Fruit fly (Drosophila melanogaster) whole organism, embryonic: ENCODE results near the gene Ripalpha.

ENCODE experiments used
- Ada2b ChIP-seq: fragments of 200-800 bp; sonication (Bioruptor generic); IDR thresholded peaks from 2 replicates; pipeline ENCODE4 v1.3.6; 2022; ENCODE audit warnings: missing biosample characterization, missing genetic modification characterization
- B-H1 ChIP-seq: fragments of 200-800 bp; sonication (Bioruptor generic); IDR thresholded peaks from 3 replicates; pipeline ENCODE4 v1.3.6; 2022; ENCODE audit warnings: missing biosample characterization, missing genetic modification characterization
- Blimp-1 ChIP-seq: fragments of 200-800 bp; sonication (Bioruptor generic); optimal IDR thresholded peaks from 3 replicates; lab custom pipeline; 2018; ENCODE audit warnings: missing biosample characterization, missing genetic modification characterization, mild to moderate bottlenecking, moderate library complexity, missing genetic modification reagents
- C15 ChIP-seq: fragments of 200-800 bp; sonication (Bioruptor generic); IDR thresholded peaks from 3 replicates; pipeline ENCODE4 v1.3.6; 2022; ENCODE audit warnings: missing biosample characterization, missing genetic modification characterization
- CG11085 ChIP-seq: fragments of 200-800 bp; sonication (Bioruptor generic); IDR thresholded peaks from 2 replicates; pipeline ENCODE4 v1.3.6; 2022; ENCODE audit warnings: missing biosample characterization, missing genetic modification characterization
- CG13424 ChIP-seq: fragments of 200-800 bp; sonication (Bioruptor generic); optimal IDR thresholded peaks from 2 replicates; lab custom pipeline; 2019; ENCODE audit warnings: missing biosample characterization, mild to moderate bottlenecking, missing genetic modification characterization, moderate library complexity
- CG14710 ChIP-seq: fragments of 200-800 bp; sonication (Bioruptor generic); optimal IDR thresholded peaks from 3 replicates; lab custom pipeline; 2019; ENCODE audit warnings: missing biosample characterization, mild to moderate bottlenecking, missing genetic modification characterization, moderate library complexity
- CG15514 ChIP-seq: fragments of 200-800 bp; sonication (Bioruptor generic); optimal IDR thresholded peaks from 3 replicates; lab custom pipeline; 2017; ENCODE audit warnings: missing biosample characterization, missing genetic modification characterization, mild to moderate bottlenecking, moderate library complexity, missing genetic modification reagents
- CG17361 ChIP-seq: fragments of 200-800 bp; sonication (Bioruptor generic); IDR thresholded peaks from 3 replicates; pipeline ENCODE4 v1.3.6; 2022; ENCODE audit warnings: missing biosample characterization, missing genetic modification characterization
- CG17568 ChIP-seq: fragments of 200-800 bp; sonication (Bioruptor generic); optimal IDR thresholded peaks from 2 replicates; lab custom pipeline; 2018; ENCODE audit warnings: missing biosample characterization, mild to moderate bottlenecking, missing genetic modification characterization, moderate library complexity
- CG32772 ChIP-seq: fragments of 200-800 bp; sonication (Bioruptor generic); IDR thresholded peaks from 2 replicates; pipeline ENCODE4 v1.3.6; 2022; ENCODE audit warnings: missing biosample characterization, missing genetic modification characterization
- CG4617 ChIP-seq: fragments of 200-800 bp; sonication (Bioruptor generic); optimal IDR thresholded peaks from 3 replicates; lab custom pipeline; 2016; ENCODE audit warnings: missing biosample characterization, missing genetic modification characterization, borderline replicate concordance
- CG4707 ChIP-seq: fragments of 200-800 bp; sonication (Bioruptor generic); optimal IDR thresholded peaks from 2 replicates; lab custom pipeline; 2018; ENCODE audit warnings: missing biosample characterization, mild to moderate bottlenecking, missing genetic modification characterization, moderate library complexity
- CG6791 ChIP-seq: fragments of 200-800 bp; sonication (Bioruptor generic); IDR thresholded peaks from 3 replicates; pipeline ENCODE4 v1.3.6; 2022; ENCODE audit warnings: missing biosample characterization, missing genetic modification characterization; ENCODE audit not compliant: partially characterized antibody
- CG7839 ChIP-seq: fragments of 200-800 bp; sonication (Bioruptor generic); optimal IDR thresholded peaks from 3 replicates; lab custom pipeline; 2018; ENCODE audit warnings: missing biosample characterization, mild to moderate bottlenecking, missing genetic modification characterization, moderate library complexity
- CG7963 ChIP-seq: fragments of 200-800 bp; sonication (Bioruptor generic); IDR thresholded peaks from 3 replicates; pipeline ENCODE4 v1.3.6; 2022; ENCODE audit warnings: missing biosample characterization, missing genetic modification characterization; ENCODE audit not compliant: partially characterized antibody
- CG8388 ChIP-seq: fragments of 200-800 bp; sonication (Bioruptor generic); optimal IDR thresholded peaks from 2 replicates; lab custom pipeline; 2019; ENCODE audit warnings: missing biosample characterization, mild to moderate bottlenecking, missing genetic modification characterization, moderate library complexity
- CG9797 ChIP-seq: fragments of 200-800 bp; sonication (Bioruptor generic); optimal IDR thresholded peaks from 3 replicates; lab custom pipeline; 2018; ENCODE audit warnings: missing biosample characterization, mild to moderate bottlenecking, missing genetic modification characterization
- CTCF ChIP-seq: fragments of 200-800 bp; sonication (Bioruptor generic); optimal IDR thresholded peaks from 2 replicates; lab custom pipeline; 2017; ENCODE audit warnings: missing biosample characterization, mild to moderate bottlenecking, missing genetic modification characterization, moderate library complexity
- Chrac-16 ChIP-seq: fragments of 200-800 bp; sonication (Bioruptor generic); optimal IDR thresholded peaks from 3 replicates; lab custom pipeline; 2016; ENCODE audit warnings: missing biosample characterization, missing genetic modification characterization
- Dip3 ChIP-seq: fragments of 200-800 bp; sonication (Bioruptor generic); optimal IDR thresholded peaks from 3 replicates; lab custom pipeline; 2016; ENCODE audit warnings: missing biosample characterization, missing genetic modification characterization
- Ets65A ChIP-seq: fragments of 200-800 bp; sonication (Bioruptor generic); peaks from one replicate; lab custom pipeline; 2016; ENCODE audit warnings: missing biosample characterization, missing genetic modification characterization
- Fer1 ChIP-seq: fragments of 200-800 bp; sonication (Bioruptor generic); optimal IDR thresholded peaks from 2 replicates; lab custom pipeline; 2017; ENCODE audit warnings: missing biosample characterization, mild to moderate bottlenecking, missing genetic modification characterization
- HLH4C ChIP-seq: fragments of 200-800 bp; sonication (Bioruptor generic); IDR thresholded peaks from 3 replicates; pipeline ENCODE4 v1.3.6; 2022; ENCODE audit warnings: missing biosample characterization, missing genetic modification characterization; ENCODE audit not compliant: partially characterized antibody
- HLH54F ChIP-seq: fragments of 200-800 bp; sonication (Bioruptor generic); optimal IDR thresholded peaks from 3 replicates; lab custom pipeline; 2016; ENCODE audit warnings: missing biosample characterization, missing genetic modification characterization
- Hmr ChIP-seq: fragments of 200-800 bp; sonication (Bioruptor generic); optimal IDR thresholded peaks from 3 replicates; lab custom pipeline; 2017; ENCODE audit warnings: mild to moderate bottlenecking, missing biosample characterization, missing genetic modification reagents, missing genetic modification characterization
- Hr3 ChIP-seq: fragments of 200-800 bp; sonication (Bioruptor generic); optimal IDR thresholded peaks from 3 replicates; lab custom pipeline; 2016; ENCODE audit warnings: missing biosample characterization, missing genetic modification characterization
- Rx ChIP-seq: fragments of 200-800 bp; sonication (Bioruptor generic); IDR thresholded peaks from 2 replicates; pipeline ENCODE4 v1.3.6; 2022; ENCODE audit warnings: missing biosample characterization, missing genetic modification characterization
- Spps ChIP-seq: fragments of 200-800 bp; sonication (Bioruptor generic); optimal IDR thresholded peaks from 2 replicates; lab custom pipeline; 2018; ENCODE audit warnings: missing biosample characterization, mild to moderate bottlenecking, missing genetic modification characterization
- Xbp1 ChIP-seq: fragments of 200-800 bp; sonication (Bioruptor generic); optimal IDR thresholded peaks from 3 replicates; lab custom pipeline; 2016; ENCODE audit warnings: missing biosample characterization, mild to moderate bottlenecking, missing genetic modification characterization
- chif ChIP-seq, 2 experiments: fragments of 200-800 bp; sonication (Bioruptor generic); optimal IDR thresholded peaks; 3 replicates each; lab custom pipeline; 2016; ENCODE audit warnings: missing biosample characterization in 2 of 2, missing genetic modification characterization in 2 of 2
- chn ChIP-seq: fragments of 200-800 bp; sonication (Bioruptor generic); optimal IDR thresholded peaks from 2 replicates; lab custom pipeline; 2016; ENCODE audit warnings: missing biosample characterization, missing genetic modification characterization
- disco-r ChIP-seq: fragments of 200-800 bp; sonication (Bioruptor generic); optimal IDR thresholded peaks from 2 replicates; lab custom pipeline; 2016; ENCODE audit warnings: missing biosample characterization, missing genetic modification characterization
- exex ChIP-seq: fragments of 200-800 bp; sonication (Bioruptor generic); optimal IDR thresholded peaks from 4 replicates; lab custom pipeline; 2018; ENCODE audit warnings: missing biosample characterization, mild to moderate bottlenecking, missing genetic modification characterization, moderate library complexity
- gsb-n ChIP-seq: fragments of 200-800 bp; sonication (Bioruptor generic); optimal IDR thresholded peaks from 3 replicates; lab custom pipeline; 2018; ENCODE audit warnings: missing biosample characterization, mild to moderate bottlenecking, missing genetic modification characterization
- insv ChIP-seq, 2 experiments: fragments of 200-800 bp; sonication (Bioruptor generic); optimal IDR thresholded peaks; 3 replicates each; lab custom pipeline; 2016 to 2018; ENCODE audit warnings: missing biosample characterization in 2 of 2, missing genetic modification characterization in 2 of 2
- kah ChIP-seq: fragments of 200-800 bp; sonication (Bioruptor generic); optimal IDR thresholded peaks from 2 replicates; lab custom pipeline; 2018; ENCODE audit warnings: missing biosample characterization, mild to moderate bottlenecking, missing genetic modification characterization
- nau ChIP-seq: fragments of 200-800 bp; sonication (Bioruptor generic); optimal IDR thresholded peaks from 3 replicates; lab custom pipeline; 2017; ENCODE audit warnings: missing biosample characterization, mild to moderate bottlenecking, missing genetic modification characterization, missing genetic modification reagents
- nom ChIP-seq: fragments of 200-800 bp; sonication (Bioruptor generic); optimal IDR thresholded peaks from 2 replicates; lab custom pipeline; 2017; ENCODE audit warnings: missing biosample characterization, missing genetic modification characterization, mild to moderate bottlenecking, moderate library complexity, missing genetic modification reagents
- pan ChIP-seq, 4 experiments: fragments of >200 bp in 3 of 4; fragments of 200-800 bp in 1 of 4; sonication (Bioruptor generic) in 1 of 4; optimal IDR thresholded peaks in 3 of 4; IDR thresholded peaks in 1 of 4; 2 replicates each; pipeline versions ENCODE4 v1.3.6 to Lab custom; 2017 to 2022; ENCODE audit warnings: missing biosample characterization in 2 of 4, missing genetic modification characterization in 2 of 4, mixed read lengths in 1 of 4
- pita ChIP-seq: fragments of 200-800 bp; sonication (Bioruptor generic); optimal IDR thresholded peaks from 2 replicates; lab custom pipeline; 2017; ENCODE audit warnings: missing biosample characterization, mild to moderate bottlenecking, missing genetic modification characterization
- prd ChIP-seq, 3 experiments: fragments of >200 bp in 2 of 3; fragments of 200-800 bp in 1 of 3; sonication (Bioruptor generic) in 1 of 3; optimal IDR thresholded peaks in 2 of 3; IDR thresholded peaks in 1 of 3; 2 replicates in 2 of 3; 3 replicates in 1 of 3; pipeline versions ENCODE4 v1.3.6 to Lab custom; 2017 to 2022; ENCODE audit warnings: missing biosample characterization in 1 of 3, missing genetic modification characterization in 1 of 3
- sens ChIP-seq: fragments of 200-800 bp; sonication (Bioruptor generic); peaks from one replicate; lab custom pipeline; 2016; ENCODE audit warnings: missing biosample characterization, missing genetic modification characterization
- ssp ChIP-seq: fragments of 200-800 bp; sonication (Bioruptor generic); IDR thresholded peaks from 2 replicates; pipeline ENCODE4 v1.3.6; 2022; ENCODE audit warnings: missing biosample characterization, missing genetic modification characterization
- trh ChIP-seq: fragments of 200-800 bp; sonication (Bioruptor generic); optimal IDR thresholded peaks from 2 replicates; lab custom pipeline; 2016; ENCODE audit warnings: missing biosample characterization, missing genetic modification characterization
- unc-4 ChIP-seq: fragments of 200-800 bp; sonication (Bioruptor generic); IDR thresholded peaks from 2 replicates; pipeline ENCODE4 v1.3.6; 2022; ENCODE audit warnings: missing biosample characterization, missing genetic modification characterization; ENCODE audit not compliant: partially characterized antibody
- yki ChIP-seq: fragments of >200 bp; optimal IDR thresholded peaks from 3 replicates; lab custom pipeline; 2018
- zen ChIP-seq: fragments of 200-800 bp; sonication (Bioruptor generic); optimal IDR thresholded peaks from 3 replicates; lab custom pipeline; 2018; ENCODE audit warnings: missing biosample characterization, mild to moderate bottlenecking, missing genetic modification characterization, moderate library complexity

The Ripalpha gene

dm6 chr2L:10220501-10221386 is 20.0 kb upstream of the Ripalpha start, which contains the start of the genes Npc1a and Prosalpha6 (continued):
- no peak for TF ChIP-seq CG32772
- no peak for TF ChIP-seq Hmr (GFP tag; lab: Kevin White, UChicago)
- no peak for TF ChIP-seq CG8388 (GFP tag; lab: Kevin White, UChicago)
- peak; percentile 42 for TF ChIP-seq CG9797
- no peak for TF ChIP-seq Spps
- TF ChIP-seq pita, result no peak
- TF ChIP-seq HLH54F, result peak; percentile 5
- TF ChIP-seq sens, result peak; percentile 77
- TF ChIP-seq Chrac-16, result no peak
- TF ChIP-seq kah (GFP tag; lab: Kevin White, UChicago), result peak; percentile 2
- TF ChIP-seq Ets65A (GFP tag; lab: Kevin White, UChicago), result peak; percentile 92
- TF ChIP-seq CG13424 (tag; lab: Kevin White, UChicago), result no peak
- no peak for TF ChIP-seq CG11085 (GFP tag; lab: Robert Waterston, UW)
- TF ChIP-seq prd (optimal IDR thresholded peaks at IDR 0.05; lab: Kevin White, UChicago), result no peak
- no peak for TF ChIP-seq prd (GFP tag; IDR thresholded peaks at IDR 0.05; lab: Robert Waterston, UW)
- no peak for TF ChIP-seq chif (GFP tag; optimal IDR thresholded peaks at IDR 0.05; lab: Kevin White, UChicago)
- TF ChIP-seq exex (tag; lab: Kevin White, UChicago), result peak; percentile 31
- peak; percentile 66; the same call in 2 of the 3 replicates for TF ChIP-seq HLH4C
- peak; percentile 67 for TF ChIP-seq unc-4 (GFP tag; lab: Robert Waterston, UW)
- TF ChIP-seq CG4707, result no peak
- no peak for TF ChIP-seq Blimp-1 (GFP tag; lab: Kevin White, UChicago)
- no peak for TF ChIP-seq CTCF
- TF ChIP-seq insv (GFP tag; optimal IDR thresholded peaks at IDR 0.05; lab: Kevin White, UChicago), result peak in 1 of 2 experiments; percentile 58
- peak; percentile 5 for TF ChIP-seq Fer1 (GFP tag; lab: Kevin White, UChicago)
- no peak for TF ChIP-seq CG7839
- peak; percentile 15 for TF ChIP-seq Xbp1 (GFP tag; lab: Kevin White, UChicago)
- TF ChIP-seq CG17361 (GFP tag; lab: Robert Waterston, UW), result peak; percentile 68; the same call in 1 of the 3 replicates
- 0 out of 3 replicates have a peak, but pooled peaks have one; percentile 56 for TF ChIP-seq CG7963 (GFP tag; lab: Robert Waterston, UW)
- TF ChIP-seq nom (GFP tag; lab: Kevin White, UChicago), result no peak
- no peak for TF ChIP-seq Rx (GFP tag; lab: Robert Waterston, UW)
- TF ChIP-seq Dip3 (GFP tag; lab: Kevin White, UChicago), result no peak
- TF ChIP-seq chn (GFP tag; lab: Kevin White, UChicago), result no peak
- no peak for TF ChIP-seq nau (GFP tag; lab: Kevin White, UChicago)
- no peak for TF ChIP-seq gsb-n
- peak; percentile 16 for TF ChIP-seq CG15514 (GFP tag; lab: Kevin White, UChicago)
- peak; percentile 70 for TF ChIP-seq zen (tag; lab: Kevin White, UChicago)
- no peak for TF ChIP-seq yki (lab: Kevin White, UChicago)
- TF ChIP-seq CG4617 (GFP tag; lab: Kevin White, UChicago), result peak; percentile 11
- no peak for TF ChIP-seq CG17568 (GFP tag; lab: Kevin White, UChicago)
- peak; percentile 17 for TF ChIP-seq Hr3 (GFP tag; lab: Kevin White, UChicago)
- TF ChIP-seq CG14710 (tag; lab: Kevin White, UChicago), result peak; percentile 70
- peak; percentile 68 for TF ChIP-seq ssp (GFP tag; lab: Robert Waterston, UW)
- TF ChIP-seq B-H1 (GFP tag; lab: Robert Waterston, UW), result no peak
- TF ChIP-seq CG6791, result peak; percentile 56; the same call in 2 of the 3 replicates
- TF ChIP-seq C15, result no peak
- TF ChIP-seq Ada2b (GFP tag; lab: Robert Waterston, UW), result no peak
- no peak for TF ChIP-seq pan (optimal IDR thresholded peaks at IDR 0.05; lab: Kevin White, UChicago)
- TF ChIP-seq pan (GFP tag; optimal IDR thresholded peaks at IDR 0.05 in 1 of 2, IDR thresholded peaks at IDR 0.05 in 1 of 2), result no peak
- no peak for TF ChIP-seq trh (GFP tag; lab: Kevin White, UChicago)
- no peak for TF ChIP-seq disco-r (GFP tag; lab: Kevin White, UChicago)
